Fruit fly (Drosophila melanogaster) whole organism, embryonic: Measurements from ENCODE around the gene zfh2.

Experiments
- Asciz ChIP-seq: fragments of 200-800 bp; sonication (Bioruptor generic); optimal IDR thresholded peaks from 2 replicates; lab custom pipeline; 2017; ENCODE audit warnings: missing biosample characterization, mild to moderate bottlenecking, missing genetic modification characterization, missing genetic modification reagents
- Bdp1 ChIP-seq: fragments of 200-800 bp; sonication (Bioruptor generic); optimal IDR thresholded peaks from 3 replicates; lab custom pipeline; 2016; ENCODE audit warnings: missing biosample characterization, missing genetic modification characterization
- CG12391 ChIP-seq: fragments of 200-800 bp; sonication (Bioruptor generic); optimal IDR thresholded peaks from 3 replicates; lab custom pipeline; 2018; ENCODE audit warnings: missing biosample characterization, mild to moderate bottlenecking, missing genetic modification characterization, moderate library complexity
- CG14014 ChIP-seq: fragments of 200-800 bp; sonication (Bioruptor generic); IDR thresholded peaks from 2 replicates; pipeline ENCODE4 v1.3.6; 2022; ENCODE audit warnings: missing biosample characterization, missing genetic modification characterization
- CG14860 ChIP-seq: fragments of 200-800 bp; sonication (Bioruptor generic); IDR thresholded peaks from 3 replicates; pipeline ENCODE4 v1.3.6; 2022; ENCODE audit warnings: missing biosample characterization, missing genetic modification characterization; ENCODE audit not compliant: partially characterized antibody
- CG15073 ChIP-seq: fragments of 200-800 bp; sonication (Bioruptor generic); optimal IDR thresholded peaks from 2 replicates; lab custom pipeline; 2016; ENCODE audit warnings: missing biosample characterization, missing genetic modification characterization
- CG1602 ChIP-seq: fragments of 200-800 bp; sonication (Bioruptor generic); optimal IDR thresholded peaks from 3 replicates; lab custom pipeline; 2016; ENCODE audit warnings: missing biosample characterization, missing genetic modification characterization
- CG16863 ChIP-seq: fragments of 200-800 bp; sonication (Bioruptor generic); optimal IDR thresholded peaks from 3 replicates; lab custom pipeline; 2016; ENCODE audit warnings: missing biosample characterization, missing genetic modification characterization
- CG17385 ChIP-seq: fragments of 200-800 bp; sonication (Bioruptor generic); optimal IDR thresholded peaks from 3 replicates; lab custom pipeline; 2018; ENCODE audit warnings: missing biosample characterization, mild to moderate bottlenecking, missing genetic modification characterization
- CG18011 ChIP-seq: fragments of 200-800 bp; sonication (Bioruptor generic); optimal IDR thresholded peaks from 2 replicates; lab custom pipeline; 2017; ENCODE audit warnings: missing biosample characterization, missing genetic modification characterization, mild to moderate bottlenecking, moderate library complexity, missing genotype
- CG2875 ChIP-seq: fragments of 200-800 bp; sonication (Bioruptor generic); optimal IDR thresholded peaks from 2 replicates; lab custom pipeline; 2017; ENCODE audit warnings: missing biosample characterization, mild to moderate bottlenecking, missing genetic modification characterization, missing genetic modification reagents
- CG33213 ChIP-seq: fragments of 200-800 bp; sonication (Bioruptor generic); optimal IDR thresholded peaks from 3 replicates; lab custom pipeline; 2016; ENCODE audit warnings: missing biosample characterization, missing genetic modification characterization
- CG33557 ChIP-seq: fragments of 200-800 bp; sonication (Bioruptor generic); optimal IDR thresholded peaks from 2 replicates; lab custom pipeline; 2019; ENCODE audit warnings: missing biosample characterization, mild to moderate bottlenecking, missing genetic modification characterization, moderate library complexity
- CG3726 ChIP-seq: fragments of 200-800 bp; sonication (Bioruptor generic); IDR thresholded peaks from 3 replicates; pipeline ENCODE4, ENCODE4 v1.3.6; 2022; ENCODE audit warnings: missing biosample characterization, missing genetic modification characterization
- CG3995 ChIP-seq: fragments of 200-800 bp; sonication (Bioruptor generic); optimal IDR thresholded peaks from 3 replicates; lab custom pipeline; 2016; ENCODE audit warnings: missing biosample characterization, missing genetic modification characterization
- CG42726 ChIP-seq: fragments of 200-800 bp; sonication (Bioruptor generic); IDR thresholded peaks from 2 replicates; pipeline ENCODE4 v1.3.6; 2022; ENCODE audit warnings: missing biosample characterization, missing genetic modification characterization; ENCODE audit not compliant: partially characterized antibody
- CG5245 ChIP-seq: fragments of 200-800 bp; sonication (Bioruptor generic); optimal IDR thresholded peaks from 3 replicates; lab custom pipeline; 2016; ENCODE audit warnings: missing biosample characterization, missing genetic modification characterization
- CG6254 ChIP-seq: fragments of 200-800 bp; sonication (Bioruptor generic); optimal IDR thresholded peaks from 3 replicates; lab custom pipeline; 2017; ENCODE audit warnings: mild to moderate bottlenecking, missing biosample characterization, missing genetic modification reagents, missing genetic modification characterization
- CG6791 ChIP-seq: fragments of 200-800 bp; sonication (Bioruptor generic); IDR thresholded peaks from 3 replicates; pipeline ENCODE4 v1.3.6; 2022; ENCODE audit warnings: missing biosample characterization, missing genetic modification characterization; ENCODE audit not compliant: partially characterized antibody
- Camta ChIP-seq: fragments of 200-800 bp; sonication (Bioruptor generic); optimal IDR thresholded peaks from 2 replicates; lab custom pipeline; 2016; ENCODE audit warnings: missing biosample characterization, missing genetic modification characterization
- Deaf1 ChIP-seq: fragments of 200-800 bp; optimal IDR thresholded peaks from 3 replicates; lab custom pipeline; 2019; ENCODE audit warnings: missing biosample characterization, mild to moderate bottlenecking, missing genetic modification characterization, moderate library complexity
- Dip2 ChIP-seq: fragments of 200-800 bp; sonication (Bioruptor generic); IDR thresholded peaks from 2 replicates; pipeline ENCODE4 v1.3.6; 2022; ENCODE audit warnings: missing biosample characterization, missing genetic modification characterization
- Kr ChIP-seq: fragments of 200-800 bp; sonication (Bioruptor generic); optimal IDR thresholded peaks from 2 replicates; lab custom pipeline; 2017; ENCODE audit warnings: missing biosample characterization, mild to moderate bottlenecking, missing genetic modification characterization
- Neu2 ChIP-seq: fragments of 200-800 bp; sonication (Bioruptor generic); optimal IDR thresholded peaks from 3 replicates; lab custom pipeline; 2016; ENCODE audit warnings: missing biosample characterization, missing genetic modification characterization, borderline replicate concordance
- Six4 ChIP-seq: fragments of 200-800 bp; sonication (Bioruptor generic); optimal IDR thresholded peaks from 2 replicates; lab custom pipeline; 2016; ENCODE audit warnings: missing biosample characterization, missing genetic modification characterization
- Sry-β ChIP-seq: fragments of 200-800 bp; sonication (Bioruptor generic); optimal IDR thresholded peaks from 2 replicates; lab custom pipeline; 2018; ENCODE audit warnings: missing biosample characterization, mild to moderate bottlenecking, missing genetic modification characterization, moderate library complexity
- al ChIP-seq: fragments of 200-800 bp; sonication (Bioruptor generic); IDR thresholded peaks from 2 replicates; pipeline ENCODE4 v1.3.6; 2022; ENCODE audit warnings: missing biosample characterization, missing genetic modification characterization
- chif ChIP-seq, 2 experiments: fragments of 200-800 bp; sonication (Bioruptor generic); optimal IDR thresholded peaks; 3 replicates each; lab custom pipeline; 2016; ENCODE audit warnings: missing biosample characterization in 2 of 2, missing genetic modification characterization in 2 of 2
- croc ChIP-seq: fragments of 200-800 bp; sonication (Bioruptor generic); conservative IDR thresholded peaks from 3 replicates; pipeline ENCODE4 v1.3.6; 2022; ENCODE audit warnings: missing biosample characterization, missing genetic modification characterization
- dati ChIP-seq: fragments of 200-800 bp; sonication (Bioruptor generic); IDR thresholded peaks from 2 replicates; pipeline ENCODE4 v1.3.6; 2022; ENCODE audit warnings: missing biosample characterization, missing genetic modification characterization
- esg ChIP-seq: fragments of 200-800 bp; sonication (Bioruptor generic); conservative IDR thresholded peaks from 2 replicates; pipeline ENCODE4 v1.3.6; 2022; ENCODE audit warnings: missing biosample characterization, missing genetic modification characterization
- eyg ChIP-seq: fragments of 200-800 bp; sonication (Bioruptor generic); optimal IDR thresholded peaks from 3 replicates; lab custom pipeline; 2016; ENCODE audit warnings: missing biosample characterization, missing genetic modification characterization
- fd96Cb ChIP-seq: fragments of 200-800 bp; sonication (Bioruptor generic); optimal IDR thresholded peaks from 2 replicates; lab custom pipeline; 2018; ENCODE audit warnings: missing biosample characterization, mild to moderate bottlenecking, missing genetic modification characterization, moderate library complexity
- fu2 ChIP-seq: fragments of 200-800 bp; sonication (Bioruptor generic); optimal IDR thresholded peaks from 2 replicates; lab custom pipeline; 2016; ENCODE audit warnings: missing biosample characterization, missing genetic modification characterization
- gem ChIP-seq: fragments of 200-800 bp; sonication (Bioruptor generic); optimal IDR thresholded peaks from 2 replicates; lab custom pipeline; 2019; ENCODE audit warnings: missing biosample characterization, mild to moderate bottlenecking, missing genetic modification characterization, moderate library complexity
- inv ChIP-seq: fragments of 200-800 bp; sonication (Bioruptor generic); IDR thresholded peaks from 2 replicates; pipeline ENCODE4 v1.3.6; 2022; ENCODE audit warnings: missing biosample characterization, missing genetic modification characterization; ENCODE audit not compliant: partially characterized antibody
- lov ChIP-seq, 2 experiments: fragments of 200-800 bp in 1 of 2; fragments of >200 bp in 1 of 2; sonication (Bioruptor generic) in 1 of 2; IDR thresholded peaks in 1 of 2; optimal IDR thresholded peaks in 1 of 2; 2 replicates in 1 of 2; 3 replicates in 1 of 2; pipeline versions ENCODE4 v1.3.6 to Lab custom; 2017 to 2022; ENCODE audit warnings: missing biosample characterization in 1 of 2, missing genetic modification characterization in 1 of 2
- nmo ChIP-seq: fragments of 200-800 bp; sonication (Bioruptor generic); optimal IDR thresholded peaks from 2 replicates; lab custom pipeline; 2018; ENCODE audit warnings: missing biosample characterization, mild to moderate bottlenecking, missing genetic modification characterization, moderate library complexity
- pnt ChIP-seq: fragments of 200-800 bp; sonication (Bioruptor generic); optimal IDR thresholded peaks from 3 replicates; lab custom pipeline; 2016; ENCODE audit warnings: missing biosample characterization, missing genetic modification characterization
- pzg ChIP-seq: fragments of 200-800 bp; sonication (Bioruptor generic); optimal IDR thresholded peaks from 3 replicates; lab custom pipeline; 2018; ENCODE audit warnings: missing biosample characterization, mild to moderate bottlenecking, missing genetic modification characterization, moderate library complexity
- ranshi ChIP-seq: fragments of 200-800 bp; sonication (Bioruptor generic); IDR thresholded peaks from 2 replicates; pipeline ENCODE4 v1.3.6; 2022; ENCODE audit warnings: missing biosample characterization, missing genetic modification characterization
- salm ChIP-seq: fragments of 200-800 bp; sonication (Bioruptor generic); optimal IDR thresholded peaks from 2 replicates; lab custom pipeline; 2018; ENCODE audit warnings: missing biosample characterization, mild to moderate bottlenecking, missing genetic modification characterization
- sc ChIP-seq, 3 experiments: fragments of >200 bp in 2 of 3; fragments of 200-800 bp in 1 of 3; sonication (Bioruptor generic) in 1 of 3; optimal IDR thresholded peaks; 2 replicates in 2 of 3; 3 replicates in 1 of 3; lab custom pipeline; 2017; ENCODE audit warnings: mild to moderate bottlenecking in 1 of 3, missing biosample characterization in 1 of 3, missing genetic modification characterization in 1 of 3, missing genetic modification reagents in 1 of 3
- tio ChIP-seq: fragments of 200-800 bp; sonication (Bioruptor generic); optimal IDR thresholded peaks from 2 replicates; lab custom pipeline; 2017; ENCODE audit warnings: missing biosample characterization, missing genetic modification characterization, inconsistent platforms
- wor ChIP-seq: fragments of 200-800 bp; sonication (Bioruptor generic); IDR thresholded peaks from 2 replicates; pipeline ENCODE4 v1.3.6; 2022; ENCODE audit warnings: missing biosample characterization, missing genetic modification characterization
- yki ChIP-seq: fragments of >200 bp; optimal IDR thresholded peaks from 3 replicates; lab custom pipeline; 2018
- zfh1 ChIP-seq: fragments of 200-800 bp; sonication (Bioruptor generic); IDR thresholded peaks from 3 replicates; pipeline ENCODE4 v1.3.6; 2022; ENCODE audit warnings: missing biosample characterization, missing genetic modification characterization
- zfh2 ChIP-seq: fragments of 200-800 bp; sonication (Bioruptor generic); optimal IDR thresholded peaks from 2 replicates; lab custom pipeline; 2016; ENCODE audit warnings: missing biosample characterization, missing genetic modification characterization

The zfh2 gene

DNA sequence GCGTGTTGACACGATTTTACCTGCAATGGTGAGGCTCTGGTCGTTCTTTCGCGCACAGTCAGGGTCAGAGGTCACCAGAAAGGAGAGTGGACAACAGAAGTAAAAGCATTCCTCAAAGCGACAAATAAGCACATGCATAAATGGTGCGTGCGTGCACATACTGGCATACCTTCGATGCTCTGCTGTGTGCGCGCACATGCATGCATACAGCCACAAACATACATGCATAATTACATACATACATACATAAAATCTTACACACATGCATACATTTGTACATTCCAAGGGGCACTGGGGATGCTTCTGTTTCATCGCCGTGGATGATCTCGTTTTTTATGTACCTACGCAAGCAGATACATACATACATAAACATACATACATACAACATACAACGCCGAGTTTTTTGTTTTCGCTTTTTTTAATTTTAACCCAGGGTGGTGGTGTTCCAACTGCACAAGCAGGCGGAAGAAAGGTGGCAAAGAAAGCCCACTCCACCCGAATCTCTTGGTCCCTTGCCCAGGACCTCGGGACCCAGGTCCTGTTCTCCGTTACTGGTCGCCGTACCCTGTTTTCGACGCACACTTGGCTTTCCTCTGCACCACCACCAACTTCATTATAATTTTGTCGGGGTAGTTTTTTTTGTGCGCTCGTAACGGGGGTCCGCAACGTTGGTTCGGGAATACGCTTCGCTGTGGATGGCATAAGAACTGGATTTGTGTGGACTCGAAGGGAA lies 12.6 kb upstream of the zfh2 start, which contains the start of gene Asator (continued):
- TF ChIP-seq Dip2 (no peak), Asciz (GFP tag; lab: Kevin White, UChicago) (no peak), CG14860 (GFP tag; lab: Robert Waterston, UW) (no peak), salm (tag; lab: Kevin White, UChicago) (no peak), tio (GFP tag; lab: Kevin White, UChicago) (no peak), Six4 (GFP tag; lab: Kevin White, UChicago) (peak; percentile 58), esg (no peak), Deaf1 (tag; lab: Kevin White, UChicago) (peak; percentile 27), al (GFP tag; lab: Robert Waterston, UW) (no peak; the same call in 1 of the 2 replicates), wor (no peak), CG17385 (GFP tag; lab: Kevin White, UChicago) (peak; percentile 49), pnt (GFP tag; lab: Kevin White, UChicago) (peak; percentile 45), chif (GFP tag; optimal IDR thresholded peaks at IDR 0.05; lab: Kevin White, UChicago) (peak; percentile 33 to 67), CG14014 (peak; percentile 63), inv (GFP tag; lab: Robert Waterston, UW) (no peak), fd96Cb (peak; percentile 53), Neu2 (no peak), CG3726 (GFP tag; lab: Robert Waterston, UW) (no peak), dati (GFP tag; lab: Robert Waterston, UW) (no peak), lov (optimal IDR thresholded peaks at IDR 0.05; lab: Kevin White, UChicago) (no peak), lov (GFP tag; IDR thresholded peaks at IDR 0.05; lab: Robert Waterston, UW) (0 out of 3 replicates have a peak, but pooled peaks have one; percentile 67), zfh1 (GFP tag; lab: Robert Waterston, UW) (peak; percentile 67), CG2875 (GFP tag; lab: Kevin White, UChicago) (peak; percentile 57), Sry-β (no peak), gem (peak; percentile 67), nmo (peak; percentile 47), CG33213 (GFP tag; lab: Kevin White, UChicago) (peak; percentile 27), pzg (GFP tag; lab: Kevin White, UChicago) (no peak), sc (optimal IDR thresholded peaks at IDR 0.05; lab: Kevin White, UChicago) (no peak), sc (GFP tag; optimal IDR thresholded peaks at IDR 0.05; lab: Kevin White, UChicago) (no peak), CG1602 (peak; percentile 48), croc (no peak), CG15073 (GFP tag; lab: Kevin White, UChicago) (no peak), zfh2 (GFP tag; lab: Kevin White, UChicago) (peak; percentile 78), ranshi (GFP tag; lab: Robert Waterston, UW) (no peak; the same call in 1 of the 2 replicates), yki (lab: Kevin White, UChicago) (no peak), Kr (GFP tag; lab: Kevin White, UChicago) (peak; percentile 48), CG6791 (GFP tag; lab: Robert Waterston, UW) (peak; percentile 60; the same call in 2 of the 3 replicates), fu2 (GFP tag; lab: Kevin White, UChicago) (peak; percentile 8), eyg (GFP tag; lab: Kevin White, UChicago) (no peak), Camta (GFP tag; lab: Kevin White, UChicago) (peak; percentile 29), CG6254 (peak; percentile 42), CG42726 (no peak), CG33557 (GFP tag; lab: Kevin White, UChicago) (peak; percentile 51), CG5245 (GFP tag; lab: Kevin White, UChicago) (peak; percentile 63), CG3995 (GFP tag; lab: Kevin White, UChicago) (no peak), CG18011 (no peak), CG16863 (GFP tag; lab: Kevin White, UChicago) (no peak), CG12391 (tag; lab: Kevin White, UChicago) (peak; percentile 67), Bdp1 (GFP tag; lab: Kevin White, UChicago) (no peak)
